Worm (Caenorhabditis elegans) whole organism, L3 larva: ENCODE measurements around the gene sri-57.
"Not testable (repeated sequence)": the region's sequence is repeated elsewhere in the genome, so short reads cannot be mapped to it uniquely, and the experiment has no call there.

Source experiments
- aly-2 ChIP-seq: fragments of 150-350 bp; optimal IDR thresholded peaks from 2 replicates; lab custom pipeline; 2014; ENCODE audit warnings: missing biosample characterization, missing genetic modification characterization
- ceh-28 ChIP-seq: fragments of 150-350 bp; optimal IDR thresholded peaks from 2 replicates; lab custom pipeline; 2014; ENCODE audit warnings: missing biosample characterization, missing genetic modification reagents, missing genetic modification characterization
- ceh-9 ChIP-seq: sonication (generic microtip); optimal IDR thresholded peaks from 2 replicates; lab custom pipeline; 2018; ENCODE audit warnings: missing biosample characterization, missing genetic modification characterization
- daf-12 ChIP-seq: fragments of 150-350 bp; optimal IDR thresholded peaks from 2 replicates; lab custom pipeline; 2014; ENCODE audit warnings: missing biosample characterization, missing genetic modification reagents, missing genetic modification characterization
- egl-27 ChIP-seq: sonication (generic microtip); optimal IDR thresholded peaks from 4 replicates; lab custom pipeline; 2017; ENCODE audit warnings: missing biosample characterization, missing genetic modification reagents, missing genetic modification characterization
- egl-5 ChIP-seq: fragments of 150-350 bp; optimal IDR thresholded peaks from 2 replicates; lab custom pipeline; 2017; ENCODE audit warnings: missing biosample characterization, missing genetic modification reagents, missing genetic modification characterization, inconsistent platforms
- elt-1 ChIP-seq: fragments of 150-350 bp; optimal IDR thresholded peaks from 2 replicates; lab custom pipeline; 2014; ENCODE audit warnings: missing biosample characterization, missing genetic modification characterization
- elt-2 ChIP-seq: sonication (generic microtip); optimal IDR thresholded peaks from 2 replicates; lab custom pipeline; 2016; ENCODE audit warnings: missing genetic modification reagents, mild to moderate bottlenecking, missing genetic modification characterization, missing compliant biosample characterization
- elt-3 ChIP-seq, 3 experiments: fragments of 150-350 bp in 1 of 3; sonication (generic microtip) in 2 of 3; optimal IDR thresholded peaks; 2 replicates in 2 of 3; 4 replicates in 1 of 3; lab custom pipeline; 2014 to 2017; ENCODE audit warnings: missing biosample characterization in 3 of 3, missing genetic modification characterization in 3 of 3
- eor-1 ChIP-seq, 2 experiments: fragments of 150-350 bp; optimal IDR thresholded peaks; 2 replicates each; lab custom pipeline; 2014 to 2018; ENCODE audit warnings: missing biosample characterization in 2 of 2, missing genetic modification characterization in 2 of 2
- fkh-10 ChIP-seq: sonication (generic microtip); optimal IDR thresholded peaks from 2 replicates; lab custom pipeline; 2017; ENCODE audit warnings: missing biosample characterization, missing genetic modification reagents, missing genetic modification characterization
- hmg-11 ChIP-seq: sonication (generic microtip); optimal IDR thresholded peaks from 2 replicates; lab custom pipeline; 2016; ENCODE audit warnings: missing genetic modification characterization, missing compliant biosample characterization
- jun-1 ChIP-seq: fragments of 150-350 bp; optimal IDR thresholded peaks from 2 replicates; lab custom pipeline; 2014; ENCODE audit warnings: missing biosample characterization, missing genetic modification reagents, missing genetic modification characterization
- nhr-12 ChIP-seq: fragments of 150-350 bp; optimal IDR thresholded peaks from 2 replicates; lab custom pipeline; 2014; ENCODE audit warnings: missing biosample characterization, missing genetic modification characterization
- nhr-23 ChIP-seq: fragments of 150-350 bp; optimal IDR thresholded peaks from 2 replicates; lab custom pipeline; 2014; ENCODE audit warnings: missing biosample characterization, missing genetic modification reagents, missing genetic modification characterization
- nhr-237 ChIP-seq: fragments of 150-350 bp; optimal IDR thresholded peaks from 2 replicates; lab custom pipeline; 2014; ENCODE audit warnings: missing biosample characterization, missing genetic modification characterization
- nhr-25 ChIP-seq: sonication (generic microtip); optimal IDR thresholded peaks from 2 replicates; lab custom pipeline; 2017; ENCODE audit warnings: missing biosample characterization, missing genetic modification characterization
- nhr-28 ChIP-seq: fragments of 150-350 bp; optimal IDR thresholded peaks from 2 replicates; lab custom pipeline; 2014; ENCODE audit warnings: missing biosample characterization, missing genetic modification characterization
- nhr-43 ChIP-seq: sonication (generic microtip); optimal IDR thresholded peaks from 2 replicates; lab custom pipeline; 2016; ENCODE audit warnings: mild to moderate bottlenecking, missing genetic modification characterization, missing compliant biosample characterization; ENCODE audit not compliant: poor library complexity, severe bottlenecking
- nhr-76 ChIP-seq: fragments of 150-350 bp; sonication (generic microtip); optimal IDR thresholded peaks from 5 replicates; lab custom pipeline; 2014; ENCODE audit warnings: missing biosample characterization, missing genetic modification characterization
- pqm-1 ChIP-seq: fragments of 150-350 bp; optimal IDR thresholded peaks from 2 replicates; lab custom pipeline; 2017; ENCODE audit warnings: missing biosample characterization, missing genetic modification characterization, inconsistent platforms
- skn-1 ChIP-seq: fragments of 150-350 bp; optimal IDR thresholded peaks from 2 replicates; lab custom pipeline; 2014; ENCODE audit warnings: missing biosample characterization, missing genetic modification characterization
- tbx-2 ChIP-seq: sonication (generic microtip); optimal IDR thresholded peaks from 2 replicates; lab custom pipeline; 2016; ENCODE audit warnings: mild to moderate bottlenecking, missing genetic modification characterization, missing compliant biosample characterization
- unc-39 ChIP-seq: sonication (generic microtip); optimal IDR thresholded peaks from 4 replicates; lab custom pipeline; 2017; ENCODE audit warnings: missing biosample characterization, missing genetic modification characterization
- zag-1 ChIP-seq: fragments of 150-350 bp; optimal IDR thresholded peaks from 2 replicates; lab custom pipeline; 2014; ENCODE audit warnings: missing biosample characterization, missing genetic modification characterization
- ztf-11 ChIP-seq: fragments of 150-350 bp; optimal IDR thresholded peaks from 2 replicates; lab custom pipeline; 2014; ENCODE audit warnings: missing biosample characterization, missing genetic modification characterization

The sri-57 gene

DNA sequence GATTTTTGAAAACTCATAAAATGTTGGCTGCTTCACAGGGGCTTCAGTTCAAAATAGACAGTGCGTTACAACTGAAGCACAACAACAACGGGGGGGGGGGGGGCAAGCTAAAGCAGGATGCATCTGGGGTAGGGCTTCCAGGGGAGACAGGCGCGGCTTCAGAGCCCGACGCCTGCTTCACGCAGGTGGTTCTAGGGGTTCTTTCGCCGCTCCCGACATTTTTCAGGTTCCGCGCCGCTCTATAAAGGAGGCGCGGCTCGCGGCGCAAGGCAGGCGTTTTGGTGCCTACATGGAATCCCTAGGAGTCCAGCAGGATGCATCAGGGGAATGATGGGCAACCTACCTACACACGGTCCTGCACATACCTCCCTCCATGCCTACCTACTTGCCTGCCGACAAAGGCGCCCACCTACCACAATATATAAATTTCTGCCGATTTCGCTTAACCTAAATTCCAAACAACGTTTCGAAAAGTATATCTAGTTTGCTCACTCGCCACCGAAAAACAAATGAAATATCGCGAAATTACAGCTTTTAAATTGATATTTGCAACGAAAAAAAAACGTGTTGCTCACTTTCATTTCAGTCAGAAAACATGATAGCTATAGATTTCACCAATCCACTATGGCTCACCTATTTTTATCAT is 44.9 kb downstream of the sri-57 start, which contains the start of gene sri-71:
Gene sri-71 (plus strand): TSS at position 596 of the 646 bp plus-strand sequence.
- TF ChIP-seq nhr-12 (tag; lab: Kevin White, UChicago) (no peak), daf-12 (tag; lab: Kevin White, UChicago) (no peak), tbx-2 (tag; lab: Kevin White, UChicago) (no peak), egl-5 (no peak), nhr-76 (tag; lab: Kevin White, UChicago) (no peak), skn-1 (tag; lab: Kevin White, UChicago) (no peak), elt-3 (tag; optimal IDR thresholded peaks at IDR 0.05; lab: Kevin White, UChicago) (no peak), nhr-25 (tag; lab: Kevin White, UChicago) (no peak), jun-1 (tag; lab: Kevin White, UChicago) (no peak), ztf-11 (tag; lab: Kevin White, UChicago) (no peak)

DNA sequence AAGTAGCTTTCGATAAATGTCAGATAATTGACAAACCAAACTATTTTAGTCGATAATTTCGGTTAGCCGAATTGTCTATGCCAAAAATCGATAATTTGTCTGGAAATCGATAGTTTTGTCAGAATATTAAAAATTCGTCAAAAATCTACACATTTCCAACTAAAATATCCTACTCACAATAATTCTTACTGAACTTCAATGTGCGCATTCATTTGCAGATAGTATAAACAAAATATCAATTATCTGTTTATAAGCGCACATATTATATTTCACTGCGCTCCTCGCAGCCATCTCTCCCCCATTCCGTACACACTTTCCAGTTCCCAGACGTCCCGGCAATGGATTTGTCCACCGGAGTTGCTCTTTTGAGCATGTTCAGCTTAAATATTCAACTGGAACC is 47.4 kb downstream of the sri-57 start, which contains the start of gene lgc-28:
Gene lgc-28 (plus strand): TSS at position 301 of the 400 bp plus-strand sequence.
- TF ChIP-seq egl-5: no peak
- TF ChIP-seq elt-3 (tag; optimal IDR thresholded peaks at IDR 0.05; lab: Kevin White, UChicago): no peak
- TF ChIP-seq, all 47 proteins: peak for 0

DNA sequence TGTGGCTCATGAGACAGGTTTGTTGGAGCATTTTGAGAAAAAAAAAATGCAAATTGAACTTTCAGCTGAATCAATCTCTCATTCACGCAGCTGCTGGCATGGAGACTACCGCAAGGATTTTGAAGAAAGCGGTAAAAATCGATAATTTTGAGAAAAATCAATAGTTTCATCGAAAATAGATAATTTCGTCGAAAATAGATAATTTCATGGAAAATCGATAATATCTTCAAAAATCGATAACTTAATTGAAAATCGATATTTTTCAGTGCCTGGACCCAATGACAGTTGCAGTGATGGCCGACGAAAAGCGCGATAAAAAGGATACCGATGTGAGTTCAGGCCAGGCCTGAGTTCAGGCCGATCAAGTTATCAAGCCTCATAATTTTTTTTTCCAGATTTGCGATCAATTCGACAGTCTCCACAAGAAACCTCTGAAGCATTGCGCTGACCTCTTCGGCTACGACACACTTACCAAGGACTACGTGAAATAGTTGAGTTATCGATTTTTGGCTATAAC is 49.2 kb downstream of the sri-57 start, which contains the start of gene D2062.4:
Gene D2062.4 (plus strand): TSS at position 467 of the 517 bp plus-strand sequence.
- peak; percentile 54 for TF ChIP-seq ceh-28

DNA sequence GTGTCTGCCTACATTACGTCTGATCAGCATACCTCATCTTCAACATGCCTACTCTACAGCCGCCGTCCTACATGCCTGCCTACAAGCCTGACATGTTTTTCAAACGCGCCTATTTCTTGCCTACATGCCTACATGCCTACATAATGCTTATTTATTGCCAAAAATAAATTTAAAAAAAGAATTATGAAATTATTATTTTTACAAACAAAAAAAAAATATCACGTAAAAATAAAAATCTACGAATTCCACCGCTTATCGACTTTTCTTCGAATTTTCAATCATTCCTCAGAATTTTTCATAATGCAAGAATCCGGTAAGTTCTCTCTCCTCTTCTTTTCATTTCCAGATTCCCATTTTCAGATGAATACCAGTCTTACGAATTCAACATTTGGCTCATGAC is 49.7 kb downstream of the sri-57 start, which contains the start of gene D2062.5:
Gene D2062.5 (plus strand): TSS at position 301 of the 400 bp plus-strand sequence.
- TF ChIP-seq hmg-11 (tag; lab: Kevin White, UChicago): no peak
- no peak for TF ChIP-seq elt-2 (tag; lab: Kevin White, UChicago)
- TF ChIP-seq fkh-10 (GFP tag; lab: Kevin White, UChicago): no peak
- TF ChIP-seq nhr-28: no peak
- TF ChIP-seq unc-39 (tag; lab: Kevin White, UChicago): no peak
- TF ChIP-seq pqm-1 (tag; lab: Kevin White, UChicago): no peak
- TF ChIP-seq aly-2 (tag; lab: Kevin White, UChicago): no peak
- no peak for TF ChIP-seq elt-1
- no peak for TF ChIP-seq nhr-43
- no peak for TF ChIP-seq eor-1 (tag; optimal IDR thresholded peaks at IDR 0.05; lab: Kevin White, UChicago)
- TF ChIP-seq nhr-23 (tag; lab: Kevin White, UChicago): no peak
- no peak for TF ChIP-seq egl-27 (tag; lab: Kevin White, UChicago)
- TF ChIP-seq zag-1 (tag; lab: Kevin White, UChicago): no peak
- TF ChIP-seq, all 47 proteins: peak for 0

DNA sequence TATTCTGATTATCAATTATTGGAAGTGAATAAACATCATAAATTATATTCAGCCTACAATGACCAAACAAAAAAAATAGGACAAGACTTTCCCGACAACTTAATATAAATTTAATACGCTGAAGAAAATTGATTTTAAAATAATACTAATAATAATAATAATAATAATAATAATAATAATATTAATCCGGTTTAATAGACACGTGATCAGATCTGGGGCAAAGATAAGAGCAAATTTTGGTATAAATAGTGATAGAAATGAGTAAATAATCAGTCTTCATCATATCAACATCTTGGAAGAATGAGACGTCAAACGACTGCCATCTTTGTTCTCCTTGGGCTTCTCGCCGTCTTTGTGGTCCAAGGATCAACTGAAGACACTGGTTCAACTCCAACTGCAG is 53.1 kb downstream of the sri-57 start, which contains the start of gene msrp-6:
Gene msrp-6 (plus strand): TSS at position 301 of the 400 bp plus-strand sequence.
- TF ChIP-seq zag-1 (tag; lab: Kevin White, UChicago); ceh-28; ceh-9 (tag; lab: Kevin White, UChicago): not testable (repeated sequence)

DNA sequence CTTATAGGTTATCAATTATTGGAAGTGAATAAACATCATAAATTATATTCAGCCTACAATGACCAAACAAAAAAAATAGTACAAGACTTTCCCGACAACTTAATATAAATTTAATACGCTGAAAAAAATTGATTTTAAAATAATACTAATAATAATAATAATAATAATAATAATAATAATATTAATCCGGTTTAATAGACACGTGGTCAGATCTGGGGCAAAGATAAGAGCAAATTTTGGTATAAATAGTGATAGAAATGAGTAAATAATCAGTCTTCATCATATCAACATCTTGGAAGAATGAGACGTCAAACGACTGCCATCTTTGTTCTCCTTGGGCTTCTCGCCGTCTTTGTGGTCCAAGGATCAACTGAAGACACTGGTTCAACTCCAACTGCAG is 55.6 kb downstream of the sri-57 start, which contains the start of gene msrp-5:
Gene msrp-5 (plus strand): TSS at position 301 of the 400 bp plus-strand sequence.
- not testable (repeated sequence) for TF ChIP-seq nhr-43; nhr-237 (tag; lab: Kevin White, UChicago); skn-1 (tag; lab: Kevin White, UChicago)
